Fruit fly (Drosophila melanogaster) whole organism, prepupa: ENCODE data around the gene PXo.

Source experiments
- CG1621 ChIP-seq: fragments of 200-800 bp; sonication (Bioruptor generic); optimal IDR thresholded peaks from 3 replicates; lab custom pipeline; 2018; ENCODE audit warnings: missing biosample characterization, mild to moderate bottlenecking, missing genetic modification characterization
- CG34406 ChIP-seq: fragments of 200-800 bp; sonication (Bioruptor generic); optimal IDR thresholded peaks from 3 replicates; lab custom pipeline; 2016; ENCODE audit warnings: missing biosample characterization, missing genetic modification characterization
- Lpt ChIP-seq: fragments of 200-800 bp; sonication (Bioruptor generic); optimal IDR thresholded peaks from 3 replicates; lab custom pipeline; 2016; ENCODE audit warnings: missing biosample characterization, missing genetic modification characterization
- dac ChIP-seq: fragments of 200-800 bp; sonication (Bioruptor generic); optimal IDR thresholded peaks from 2 replicates; lab custom pipeline; 2017; ENCODE audit warnings: missing biosample characterization, mild to moderate bottlenecking, missing genetic modification characterization

dm6 chr3L:5871201-5871600, 49.9 kb downstream of the PXo start, which contains the start of gene CG5568:
- TF ChIP-seq CG1621 (tag; lab: Kevin White, UChicago) = no peak
- TF ChIP-seq Lpt = no peak
- no peak for TF ChIP-seq dac (GFP tag; lab: Kevin White, UChicago)
- TF ChIP-seq CG34406 (GFP tag; lab: Kevin White, UChicago) = no peak
